Fruit fly (Drosophila melanogaster): ENCODE measurements around the gene CG14325.

CG14325 gene

dm6 chr3R:17670857-17671336 lies 44.0 kb downstream of the CG14325 start, which contains the start of the genes CG7523 and Mps1 (continued):
- TF ChIP-seq CG6654 (GFP tag; optimal IDR thresholded peaks at IDR 0.05) (no peak), Ets97D (GFP tag; optimal IDR thresholded peaks at IDR 0.05) (peak; percentile 57), sug (tag; optimal IDR thresholded peaks at IDR 0.05) (peak; percentile 37), mam (GFP tag; optimal IDR thresholded peaks at IDR 0.05) (peak; percentile 10), Stat92E (GFP tag; optimal IDR thresholded peaks at IDR 0.05) (peak in 1 of 3 experiments; percentile 36), insv (GFP tag; optimal IDR thresholded peaks at IDR 0.05) (peak in 1 of 2 experiments; percentile 21), CG3847 (GFP tag; IDR thresholded peaks at IDR 0.05) (peak; percentile 63), CG17829 (tag; optimal IDR thresholded peaks at IDR 0.05) (peak; percentile 44), Myb (GFP tag; optimal IDR thresholded peaks at IDR 0.05) (peak; percentile 91), salm (tag; optimal IDR thresholded peaks at IDR 0.05) (no peak), Dek (tag; optimal IDR thresholded peaks at IDR 0.05) (peak; percentile 48), Xbp1 (GFP tag; optimal IDR thresholded peaks at IDR 0.05) (peak; percentile 4), pzg (GFP tag; optimal IDR thresholded peaks at IDR 0.05) (peak; percentile 73), oc (tag; optimal IDR thresholded peaks at IDR 0.05) (no peak), pnt (GFP tag; optimal IDR thresholded peaks at IDR 0.05) (no peak), MESR4 (GFP tag; optimal IDR thresholded peaks at IDR 0.05) (no peak), maf-S (GFP tag; optimal IDR thresholded peaks at IDR 0.05) (no peak), pho (GFP tag; optimal IDR thresholded peaks at IDR 0.05) (peak; percentile 19), CG2712 (tag; optimal IDR thresholded peaks at IDR 0.05) (peak; percentile 38), CG33213 (GFP tag; optimal IDR thresholded peaks at IDR 0.05) (peak; percentile 36), Dp (GFP tag; optimal IDR thresholded peaks at IDR 0.05) (peak; percentile 78)

dm6 chr3R:17678138-17678873 lies 51.4 kb downstream of the CG14325 start:
- TF ChIP-seq zen (tag; optimal IDR thresholded peaks at IDR 0.05) (no peak), CG31441 (GFP tag; IDR thresholded peaks at IDR 0.05) (no peak), CG2199 (GFP tag; IDR thresholded peaks at IDR 0.05) (peak; percentile 68), exex (tag; optimal IDR thresholded peaks at IDR 0.05) (peak; percentile 42), maf-S (GFP tag; optimal IDR thresholded peaks at IDR 0.05) (no peak), lbe (GFP tag; optimal IDR thresholded peaks at IDR 0.05) (peak; percentile 24), Pdp1 (GFP tag; optimal IDR thresholded peaks at IDR 0.05) (peak in 1 of 2 experiments; percentile 7), sug (tag; optimal IDR thresholded peaks at IDR 0.05) (peak; percentile 33), tx (GFP tag; optimal IDR thresholded peaks at IDR 0.05) (no peak), sima (GFP tag; optimal IDR thresholded peaks at IDR 0.05) (no peak), Xbp1 (GFP tag; optimal IDR thresholded peaks at IDR 0.05) (peak; percentile 11), corto (GFP tag; optimal IDR thresholded peaks at IDR 0.05) (peak; percentile 29), CG1603 (tag; optimal IDR thresholded peaks at IDR 0.05) (no peak), CG6813 (GFP tag; optimal IDR thresholded peaks at IDR 0.05) (no peak), PHDP (tag; optimal IDR thresholded peaks at IDR 0.05) (no peak), fd96Cb (tag; optimal IDR thresholded peaks at IDR 0.05) (no peak), Hr78 (GFP tag; optimal IDR thresholded peaks at IDR 0.05) (peak in 1 of 2 experiments; percentile 79)
